Worm (Caenorhabditis elegans): ENCODE measurements around the gene dpy-20.

dpy-20 gene

DNA sequence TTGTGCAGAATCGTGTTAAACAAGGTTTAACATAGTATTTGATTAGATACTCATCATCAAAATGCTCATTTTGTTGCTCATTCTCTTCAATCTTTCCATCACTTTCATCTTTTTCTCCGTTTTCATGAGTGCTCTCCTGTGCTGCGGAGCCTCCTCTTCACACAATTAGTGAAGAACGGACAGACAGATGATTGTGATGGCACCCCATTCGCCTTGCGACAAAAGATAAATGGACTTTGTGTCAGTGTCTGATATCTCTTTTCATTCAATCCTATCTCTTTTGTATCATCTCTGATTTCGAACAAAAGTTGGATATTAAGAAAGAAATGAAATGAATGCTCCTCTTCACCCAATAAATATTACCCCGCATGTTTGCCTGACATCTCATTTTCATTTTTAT lies 9.7 kb upstream of the dpy-20 start:
- TF ChIP-seq unc-62 (GFP tag; optimal IDR thresholded peaks at IDR 0.05) = no peak

DNA sequence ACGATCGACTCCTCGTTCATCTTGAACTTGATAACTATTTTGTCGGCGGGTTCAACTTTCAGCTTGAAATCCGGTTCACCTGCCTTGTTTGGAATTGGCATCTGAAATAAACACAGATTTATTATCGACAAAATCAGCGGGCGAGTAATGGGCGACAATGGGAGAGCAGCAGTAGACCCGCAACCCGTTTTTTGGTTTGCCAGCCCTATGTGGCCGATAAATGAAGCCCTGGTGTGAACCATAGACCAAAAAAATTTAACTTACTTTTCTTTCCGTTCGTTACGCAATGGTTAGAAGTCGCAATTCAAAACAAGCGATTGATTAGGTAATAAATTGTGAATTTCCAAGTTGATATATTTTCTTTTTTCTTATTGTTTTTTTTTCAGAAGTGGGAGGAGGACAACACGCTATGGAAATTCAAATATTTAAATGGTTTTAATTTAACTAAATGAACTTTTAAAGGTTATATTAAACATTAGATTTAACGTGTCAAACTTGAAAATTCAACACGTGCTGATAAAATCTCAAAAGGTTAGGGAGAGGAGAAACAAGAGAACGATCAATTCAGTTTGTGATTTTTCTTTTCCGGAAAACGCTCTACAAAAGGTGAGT lies 3.1 kb upstream of the dpy-20 start, which contains the start of the genes T22B3.3 and alg-3:
TSS of gene T22B3.3 (minus strand) at position 101 of the 612 bp plus-strand sequence.
TSS of gene alg-3 (plus strand) at position 562 of the 612 bp plus-strand sequence.
- TF ChIP-seq unc-62 (GFP tag; optimal IDR thresholded peaks at IDR 0.05) = no peak

ce11 chrIV:11701878-11702277 lies 1.2 kb upstream of the dpy-20 start:
- no peak for TF ChIP-seq unc-62 (GFP tag; optimal IDR thresholded peaks at IDR 0.05)

- no peak for TF ChIP-seq unc-62 (GFP tag; optimal IDR thresholded peaks at IDR 0.05)
Observed at ce11 chrIV:11700100-11700499, 552 bp downstream of the dpy-20 start.

ce11 chrIV:11697514-11697913 lies 3.1 kb downstream of the dpy-20 start:
- no peak for TF ChIP-seq unc-62 (GFP tag; optimal IDR thresholded peaks at IDR 0.05)

DNA sequence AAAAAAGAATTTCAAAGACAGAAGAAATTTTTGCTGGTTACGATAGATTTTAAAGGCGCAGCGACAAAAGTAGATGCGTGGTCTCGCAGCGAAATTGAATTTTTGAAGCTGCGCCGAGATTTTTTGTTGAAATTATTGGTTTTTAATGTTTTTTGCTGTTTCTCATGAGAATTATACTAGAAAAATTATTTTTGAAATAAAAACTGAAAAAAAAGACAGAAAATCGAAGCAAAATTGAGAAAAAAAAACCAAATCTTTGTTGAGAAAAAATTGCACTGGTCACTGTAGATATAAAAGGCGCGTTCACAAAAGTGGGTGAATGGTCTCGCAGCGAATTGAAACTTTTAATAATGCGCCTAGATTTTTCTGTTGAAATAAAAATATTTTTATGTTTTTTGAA lies 5.0 kb downstream of the dpy-20 start:
- no peak for TF ChIP-seq unc-62 (GFP tag; optimal IDR thresholded peaks at IDR 0.05)

ce11 chrIV:11694143-11694542 lies 6.5 kb downstream of the dpy-20 start, which contains the start of gene ZK792.7:
TSS of gene ZK792.7 (plus strand) at chrIV:11694443.
- TF ChIP-seq unc-62 (GFP tag; optimal IDR thresholded peaks at IDR 0.05) = no peak

- no peak for TF ChIP-seq unc-62 (GFP tag; optimal IDR thresholded peaks at IDR 0.05)
Observed at ce11 chrIV:11693493-11693892, 7.2 kb downstream of the dpy-20 start, which contains the start of gene ZK792.12. TSS of gene ZK792.12 (plus strand) at chrIV:11693793.

- TF ChIP-seq unc-62 (GFP tag; optimal IDR thresholded peaks at IDR 0.05) = no peak
Observed at ce11 chrIV:11692071-11692673, 8.5 kb downstream of the dpy-20 start.

DNA sequence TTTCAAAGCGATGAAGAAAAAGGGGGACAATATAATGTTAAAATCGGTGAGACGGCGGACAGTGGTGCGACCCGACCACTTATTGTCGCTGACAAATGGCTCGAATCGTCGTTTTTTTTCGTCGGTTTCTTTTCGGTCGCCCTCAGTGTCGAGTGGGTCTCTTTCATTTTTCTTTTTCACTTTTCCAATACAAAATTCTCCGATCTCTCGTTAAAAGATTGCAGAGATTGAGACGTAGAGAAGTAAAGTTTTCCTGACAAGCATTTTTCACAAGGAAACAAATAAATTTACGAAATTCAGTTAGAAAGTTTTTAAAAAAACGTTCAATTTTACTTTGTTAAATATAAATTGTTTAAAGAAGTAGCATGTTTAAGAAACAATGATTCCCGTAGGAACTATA lies 9.1 kb downstream of the dpy-20 start:
- TF ChIP-seq unc-62 (GFP tag; optimal IDR thresholded peaks at IDR 0.05) = no peak

DNA sequence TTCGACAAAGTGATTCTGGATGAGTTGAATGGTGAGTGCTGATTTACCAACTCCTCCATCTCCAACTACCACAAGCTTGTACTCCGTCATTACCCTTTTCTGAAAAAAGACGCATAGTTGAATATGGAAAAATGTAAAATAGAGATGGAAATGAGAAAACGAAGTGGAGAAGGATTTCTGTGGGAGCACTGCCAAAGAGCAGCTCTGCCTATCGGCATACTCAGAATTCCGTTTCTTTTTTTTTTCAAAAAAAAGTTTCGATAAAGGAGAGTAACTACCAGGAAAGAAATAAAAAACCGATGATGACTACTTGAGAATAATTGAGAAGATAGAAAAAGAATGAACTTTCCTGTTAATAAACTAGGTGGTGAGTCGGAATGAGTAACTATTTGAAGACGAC lies 9.7 kb downstream of the dpy-20 start, which contains the start of gene let-60:
TSS of gene let-60 (minus strand) at position 101 of the 400 bp plus-strand sequence.
- no peak for TF ChIP-seq unc-62 (GFP tag; optimal IDR thresholded peaks at IDR 0.05)

ce11 chrIV:11688018-11688417 lies 12.6 kb downstream of the dpy-20 start, which contains the start of gene ZK792.5:
TSS of gene ZK792.5 (minus strand) at chrIV:11688118.
- no peak for TF ChIP-seq unc-62 (GFP tag; optimal IDR thresholded peaks at IDR 0.05)

DNA sequence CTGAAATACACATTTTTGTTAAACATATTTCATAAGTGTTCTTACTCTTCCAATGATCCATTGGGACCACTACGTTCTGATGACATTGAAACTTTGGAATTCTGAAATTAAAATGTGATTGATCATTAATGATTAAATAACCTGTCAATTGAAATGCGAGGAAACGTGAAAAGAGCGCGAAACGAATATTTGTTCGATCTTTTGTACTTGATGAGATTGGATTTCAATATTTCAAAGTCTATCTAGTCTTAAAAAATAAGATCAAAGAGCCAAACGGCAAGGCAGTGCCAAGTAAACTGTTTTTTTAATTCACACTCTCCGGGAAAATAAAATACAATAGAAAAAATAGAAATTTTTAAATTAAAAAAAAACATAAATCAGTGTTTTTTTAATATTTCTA lies 18.7 kb downstream of the dpy-20 start, which contains the start of gene ZK792.4:
TSS of gene ZK792.4 (minus strand) at position 101 of the 400 bp plus-strand sequence.
- TF ChIP-seq unc-62 (GFP tag; optimal IDR thresholded peaks at IDR 0.05) = no peak

DNA sequence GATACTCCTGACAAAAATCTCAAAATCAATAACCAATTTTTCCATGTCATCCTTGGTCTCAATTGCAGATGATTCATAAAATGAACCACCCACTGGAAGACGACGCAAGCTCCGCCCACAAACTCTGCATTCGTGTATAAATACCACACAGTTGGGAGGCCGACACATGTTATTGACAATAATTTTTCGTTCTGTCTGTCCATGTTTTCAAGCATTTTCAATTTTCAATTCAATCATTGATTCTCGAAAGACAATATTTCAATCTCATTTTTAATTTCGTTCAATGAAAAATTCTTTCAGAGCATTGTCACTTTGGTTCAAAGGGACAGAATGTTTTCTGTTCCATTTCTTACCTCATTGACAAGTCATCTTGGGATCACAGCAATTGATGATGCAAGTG lies 24.6 kb downstream of the dpy-20 start, which contains the start of gene inx-9:
TSS of gene inx-9 (plus strand) at position 301 of the 400 bp plus-strand sequence.
- no peak for TF ChIP-seq unc-62 (GFP tag; optimal IDR thresholded peaks at IDR 0.05)

ce11 chrIV:11673543-11673942 lies 27.1 kb downstream of the dpy-20 start, which contains the start of gene inx-8:
TSS of gene inx-8 (plus strand) at chrIV:11673843.
- TF ChIP-seq unc-62 (GFP tag; optimal IDR thresholded peaks at IDR 0.05) = no peak

- no peak for TF ChIP-seq unc-62 (GFP tag; optimal IDR thresholded peaks at IDR 0.05)
Observed at ce11 chrIV:11668001-11668400, 32.7 kb downstream of the dpy-20 start, which contains the start of gene atg-4.2. TSS of gene atg-4.2 (plus strand) at chrIV:11668024.

- TF ChIP-seq unc-62 (GFP tag; optimal IDR thresholded peaks at IDR 0.05) = no peak
Observed at ce11 chrIV:11665010-11665409, 35.6 kb downstream of the dpy-20 start, which contains the start of gene ZK809.9. TSS of gene ZK809.9 (plus strand) at chrIV:11665310.

All from whole organism, dauer.